Fruit fly (Drosophila melanogaster): ENCODE data around the gene CG14186.

Gene CG14186

DNA sequence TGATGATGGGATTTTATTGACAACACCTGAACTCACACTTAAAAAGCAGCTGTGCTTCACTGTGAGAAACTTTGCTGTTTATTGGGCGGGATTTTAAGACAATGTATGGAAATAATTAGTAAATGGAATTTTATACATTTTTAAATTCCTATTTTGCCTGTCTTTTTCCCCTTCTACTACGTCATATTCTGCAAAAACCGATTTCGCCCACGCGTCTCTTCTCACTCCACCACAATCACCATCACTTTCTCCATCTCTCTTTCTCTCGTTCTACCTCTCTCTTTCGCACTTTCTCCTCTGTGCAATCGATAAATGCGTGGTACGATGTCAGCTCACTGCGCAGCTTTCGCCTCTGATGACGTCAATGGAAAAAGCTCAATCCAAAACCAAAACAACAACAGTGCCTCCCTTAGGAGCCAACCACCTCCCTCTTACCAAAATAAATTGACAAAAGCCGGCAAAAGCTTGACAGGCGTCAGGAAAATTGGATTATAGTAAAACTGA, 968 bp upstream of the CG14186 start:
- TF ChIP-seq EcR (GFP tag; optimal IDR thresholded peaks at IDR 0.05), result no peak
- no peak for TF ChIP-seq psq (optimal IDR thresholded peaks at IDR 0.05)
- TF ChIP-seq pan (optimal IDR thresholded peaks at IDR 0.05), result no peak

DNA sequence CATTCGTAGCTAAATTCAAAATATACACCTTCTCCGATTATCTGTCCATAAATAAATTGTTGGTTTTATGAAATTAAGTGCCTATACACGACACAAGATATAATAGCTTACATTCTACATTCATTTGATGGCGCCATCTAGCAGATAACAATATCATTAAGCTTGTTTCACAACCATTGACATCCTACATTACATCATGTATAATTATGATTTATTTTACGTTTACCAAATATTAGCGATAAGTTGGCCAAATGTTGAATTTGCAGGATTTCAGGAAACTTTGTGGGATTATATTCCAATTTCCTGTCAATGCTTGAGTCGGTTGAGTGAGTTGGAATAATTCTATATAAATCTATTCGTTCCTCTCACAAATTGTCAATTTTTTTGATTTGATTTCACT, 6.3 kb downstream of the CG14186 start:
- TF ChIP-seq CG8478 (optimal IDR thresholded peaks at IDR 0.05), result no peak
- TF ChIP-seq usp (GFP tag; optimal IDR thresholded peaks at IDR 0.05), result no peak
- no peak for TF ChIP-seq Dll (optimal IDR thresholded peaks at IDR 0.05)
- TF ChIP-seq psq (optimal IDR thresholded peaks at IDR 0.05), result no peak
- no peak for TF ChIP-seq pan (optimal IDR thresholded peaks at IDR 0.05)
- TF ChIP-seq EcR (GFP tag; optimal IDR thresholded peaks at IDR 0.05), result no peak

DNA sequence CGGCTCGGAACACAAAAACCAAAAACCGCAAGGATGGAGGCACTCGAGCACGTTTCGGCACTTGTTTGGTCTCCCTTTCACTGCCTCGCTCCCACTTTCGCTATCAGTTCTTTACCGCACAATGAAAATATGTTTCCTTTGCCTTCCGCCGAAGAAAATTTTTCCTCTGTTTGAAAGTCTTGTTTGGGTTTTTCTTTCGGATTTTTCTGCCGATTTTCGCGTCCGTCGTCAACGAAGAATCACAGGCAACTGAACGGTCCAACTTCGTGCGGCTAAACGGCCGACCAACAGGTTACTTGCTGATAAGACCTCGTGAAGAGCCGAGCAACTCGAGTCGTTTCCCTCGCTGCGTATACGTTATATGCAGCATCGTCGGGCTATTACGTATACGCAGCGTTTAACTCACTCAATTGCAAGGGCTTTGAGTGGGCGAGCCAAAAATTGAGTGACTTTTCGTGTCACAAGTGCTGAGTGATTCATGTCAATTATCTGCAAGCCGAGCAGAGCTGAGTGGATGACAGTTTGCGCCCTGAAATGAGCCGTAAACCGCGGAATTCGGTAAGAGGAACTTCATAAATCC, 14.8 kb downstream of the CG14186 start, which contains the start of gene sNPF-R:
Gene sNPF-R, minus strand, starts transcription at position 253 of the 580 bp plus-strand sequence.
- TF ChIP-seq EcR (GFP tag; optimal IDR thresholded peaks at IDR 0.05), result no peak
- no peak for TF ChIP-seq psq (optimal IDR thresholded peaks at IDR 0.05)
- no peak for TF ChIP-seq usp (GFP tag; optimal IDR thresholded peaks at IDR 0.05)
- TF ChIP-seq pan (optimal IDR thresholded peaks at IDR 0.05), result no peak
- TF ChIP-seq CG8478 (optimal IDR thresholded peaks at IDR 0.05), result no peak
- no peak for TF ChIP-seq Dll (optimal IDR thresholded peaks at IDR 0.05)

DNA sequence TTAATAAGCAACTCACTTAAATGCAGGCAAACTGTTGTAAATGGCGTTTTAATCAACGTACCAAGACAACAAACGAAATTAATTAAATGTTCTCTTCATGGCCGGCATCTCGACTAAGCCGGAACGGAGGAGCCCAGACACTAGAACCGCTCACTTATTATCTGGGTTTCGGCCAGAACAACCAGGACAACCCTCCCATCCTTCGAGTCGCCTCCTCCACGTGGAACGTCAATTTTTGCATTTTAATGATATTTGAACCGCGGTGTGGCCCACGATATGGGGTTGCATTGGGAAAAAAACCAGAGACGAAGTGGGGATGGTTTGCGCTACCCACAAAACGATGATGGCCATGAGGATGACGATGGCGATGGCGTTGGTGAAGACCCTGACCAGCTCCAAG, 18.6 kb downstream of the CG14186 start:
- no peak for TF ChIP-seq CG8478 (optimal IDR thresholded peaks at IDR 0.05)
- TF ChIP-seq EcR (GFP tag; optimal IDR thresholded peaks at IDR 0.05), result no peak
- TF ChIP-seq psq (optimal IDR thresholded peaks at IDR 0.05), result no peak
- TF ChIP-seq Dll (optimal IDR thresholded peaks at IDR 0.05), result no peak
- TF ChIP-seq pan (optimal IDR thresholded peaks at IDR 0.05), result no peak
- no peak for TF ChIP-seq usp (GFP tag; optimal IDR thresholded peaks at IDR 0.05)

DNA sequence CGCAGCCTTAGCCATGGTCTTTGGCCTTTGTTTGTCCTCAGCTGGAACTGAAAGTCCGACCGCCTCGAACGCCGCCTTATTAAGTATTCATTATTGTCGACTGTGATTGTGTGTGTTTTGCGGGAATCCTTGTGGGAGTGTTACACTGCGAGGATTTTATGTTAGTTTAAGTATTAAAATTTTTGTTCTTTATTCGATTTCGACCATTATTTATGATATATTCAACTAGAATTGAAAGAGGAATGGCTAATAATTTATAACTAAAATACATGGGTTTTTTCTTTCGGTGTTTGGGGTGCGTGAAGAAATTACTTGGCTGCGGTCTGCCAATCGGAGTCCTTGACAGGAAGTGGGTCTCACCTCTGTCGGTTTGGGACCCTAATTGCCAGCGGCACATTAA, 41.1 kb downstream of the CG14186 start:
- TF ChIP-seq psq (optimal IDR thresholded peaks at IDR 0.05) (no peak), usp (GFP tag; optimal IDR thresholded peaks at IDR 0.05) (no peak), CG8478 (optimal IDR thresholded peaks at IDR 0.05) (no peak), Dll (optimal IDR thresholded peaks at IDR 0.05) (no peak), pan (optimal IDR thresholded peaks at IDR 0.05) (no peak), EcR (GFP tag; optimal IDR thresholded peaks at IDR 0.05) (no peak)
